Worm (Caenorhabditis elegans) whole organism, early embryonic: ENCODE data around the gene islo-1.

Experiments
- ama-1 ChIP-seq: fragments of 150-350 bp; optimal IDR thresholded peaks from 2 replicates; lab custom pipeline; 2014
- ceh-13 ChIP-seq: fragments of 200-800 bp; sonication (Bioruptor generic); optimal IDR thresholded peaks from 2 replicates; lab custom pipeline; 2018; ENCODE audit warnings: mild to moderate bottlenecking, missing genetic modification characterization, missing compliant biosample characterization
- hmbx-1 ChIP-seq: sonication (generic microtip); optimal IDR thresholded peaks from 2 replicates; lab custom pipeline; 2016; ENCODE audit warnings: mild to moderate bottlenecking, missing genetic modification characterization, missing compliant biosample characterization
- hmg-4 ChIP-seq: fragments of 200-800 bp; sonication (Bioruptor generic); optimal IDR thresholded peaks from 2 replicates; lab custom pipeline; 2018; ENCODE audit warnings: mild to moderate bottlenecking, missing genetic modification characterization, missing compliant biosample characterization
- hnd-1 ChIP-seq: sonication (generic microtip); optimal IDR thresholded peaks from 2 replicates; lab custom pipeline; 2016; ENCODE audit warnings: missing genetic modification characterization, missing compliant biosample characterization
- sea-1 ChIP-seq: fragments of 200-800 bp; sonication (Bioruptor generic); conservative IDR thresholded peaks from 2 replicates; pipeline ENCODE4 v1.3.6; 2022; ENCODE audit warnings: missing genetic modification characterization, missing compliant biosample characterization
- tbx-11 ChIP-seq: fragments of 200-800 bp; sonication (Bioruptor generic); IDR thresholded peaks from 2 replicates; pipeline ENCODE4 v1.3.6; 2022; ENCODE audit warnings: missing genetic modification characterization, missing compliant biosample characterization

DNA sequence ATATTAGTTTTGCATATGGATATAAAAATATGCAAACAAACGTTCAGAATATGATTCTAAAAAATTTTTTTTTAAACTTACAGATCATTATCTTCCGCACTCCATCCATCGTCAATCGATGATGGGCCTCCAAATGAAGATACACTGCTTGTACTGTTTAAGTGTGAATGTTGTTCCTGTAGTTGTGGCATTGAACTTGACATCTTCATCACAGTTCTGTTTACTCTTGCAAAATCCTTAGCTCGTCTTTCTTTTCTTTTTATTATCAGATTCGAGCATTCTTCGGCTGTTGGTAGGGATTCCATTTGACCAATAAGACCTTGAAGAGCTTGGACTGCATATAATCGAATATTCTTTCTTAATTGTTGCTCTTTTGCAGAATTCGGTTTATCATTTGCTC, 31.1 kb upstream of the islo-1 start:
- TF ChIP-seq hnd-1 (tag; lab: Kevin White, UChicago): no peak
- no peak for TF ChIP-seq tbx-11 (GFP tag; lab: Robert Waterston, UW)
- TF ChIP-seq ama-1 (lab: Kevin White, UChicago): no peak
- TF ChIP-seq hmg-4: no peak
- TF ChIP-seq ceh-13 (GFP tag; lab: Kevin White, UChicago): no peak
- no peak for TF ChIP-seq sea-1
- no peak for TF ChIP-seq hmbx-1 (tag; lab: Kevin White, UChicago)
